Worm (Caenorhabditis elegans): ENCODE results near the gene Y38H6C.4.

DNA sequence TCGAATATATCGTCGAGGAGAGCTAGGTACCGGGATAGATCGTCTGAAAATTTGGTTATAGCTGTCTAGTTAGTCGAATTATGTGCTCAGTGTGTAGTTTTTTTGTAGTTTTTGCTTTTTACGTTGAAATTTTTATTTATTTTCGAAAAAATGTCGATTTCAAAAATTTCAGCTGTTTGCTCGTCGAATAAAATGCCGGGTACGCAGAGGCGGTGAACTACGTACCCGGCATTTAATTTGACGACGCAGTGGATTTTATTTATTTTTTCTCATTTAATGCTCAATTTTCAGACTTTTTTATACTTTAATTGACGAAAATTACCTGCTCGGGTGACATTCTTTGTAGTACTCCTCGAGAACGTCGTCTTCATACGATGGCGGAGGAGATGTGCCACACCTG, 27.9 kb downstream of the Y38H6C.4 start:
- no peak for TF ChIP-seq dmd-4 (tag; optimal IDR thresholded peaks at IDR 0.05)
- no peak for TF ChIP-seq unc-62 (GFP tag; optimal IDR thresholded peaks at IDR 0.05)
- TF ChIP-seq C34F6.9 (tag; optimal IDR thresholded peaks at IDR 0.05) = peak; percentile 5
- TF ChIP-seq nhr-10 (tag; optimal IDR thresholded peaks at IDR 0.05) = no peak

Measured in whole organism, L2 larva.